Fruit fly (Drosophila melanogaster): ENCODE measurements around the gene Ret.

DNA sequence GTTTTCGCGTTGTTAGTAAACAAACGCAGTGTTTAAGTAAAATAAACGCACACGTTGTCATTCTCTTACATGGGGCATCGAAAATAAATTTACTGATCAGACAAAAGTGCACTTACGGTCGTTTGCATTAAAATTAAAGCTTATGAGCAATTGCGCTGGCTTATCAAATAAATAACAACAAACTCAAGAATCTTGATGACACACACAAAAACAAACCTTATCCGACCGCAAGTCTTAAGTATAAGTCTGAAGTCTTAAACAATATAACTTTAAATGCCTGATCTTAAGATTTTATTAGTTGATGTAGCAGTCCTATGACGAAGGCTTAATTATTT, 20.3 kb upstream of the Ret start:
- no peak for TF ChIP-seq CTCF (optimal IDR thresholded peaks at IDR 0.05)
- no peak for TF ChIP-seq CG8478 (optimal IDR thresholded peaks at IDR 0.05)

All from S2 (cell line).